Worm (Caenorhabditis elegans) whole organism, late embryonic: ENCODE measurements around the gene F55E10.1.

Experiments
- F13H6.1 ChIP-seq: sonication (generic microtip); optimal IDR thresholded peaks from 2 replicates; lab custom pipeline; 2016; ENCODE audit warnings: missing genetic modification characterization, missing compliant biosample characterization
- K02D7.2 ChIP-seq: sonication (generic microtip); optimal IDR thresholded peaks from 2 replicates; lab custom pipeline; 2017; ENCODE audit warnings: mild to moderate bottlenecking, missing genetic modification characterization, missing compliant biosample characterization
- K09A11.1 ChIP-seq: sonication (generic microtip); optimal IDR thresholded peaks from 2 replicates; lab custom pipeline; 2017; ENCODE audit warnings: antibody characterized with exemption, mild to moderate bottlenecking, missing genetic modification characterization, missing compliant biosample characterization; ENCODE audit not compliant: insufficient read depth
- T23F11.4 ChIP-seq: fragments of 200-800 bp; sonication (Bioruptor generic); optimal IDR thresholded peaks from 2 replicates; lab custom pipeline; 2018; ENCODE audit warnings: mild to moderate bottlenecking, missing genetic modification characterization, missing compliant biosample characterization
- ahr-1 ChIP-seq: sonication (generic microtip); optimal IDR thresholded peaks from 2 replicates; lab custom pipeline; 2016; ENCODE audit warnings: missing genetic modification characterization, missing compliant biosample characterization
- ceh-18 ChIP-seq: sonication (generic microtip); optimal IDR thresholded peaks from 2 replicates; lab custom pipeline; 2016; ENCODE audit warnings: missing genetic modification characterization, missing compliant biosample characterization
- ceh-19 ChIP-seq: fragments of 200-800 bp; sonication (Bioruptor generic); optimal IDR thresholded peaks from 2 replicates; lab custom pipeline; 2018; ENCODE audit warnings: mild to moderate bottlenecking, missing genetic modification characterization, missing compliant biosample characterization
- ceh-2 ChIP-seq: sonication (generic microtip); optimal IDR thresholded peaks from 2 replicates; lab custom pipeline; 2016; ENCODE audit warnings: missing genotype, missing genetic modification characterization, missing compliant biosample characterization
- ceh-31 ChIP-seq: sonication (generic microtip); optimal IDR thresholded peaks from 2 replicates; lab custom pipeline; 2016; ENCODE audit warnings: missing genetic modification characterization, missing compliant biosample characterization
- ceh-34 ChIP-seq: sonication (generic microtip); optimal IDR thresholded peaks from 2 replicates; lab custom pipeline; 2016; ENCODE audit warnings: mild to moderate bottlenecking, missing genetic modification characterization, missing compliant biosample characterization
- ceh-45 ChIP-seq: fragments of 200-800 bp; sonication (Bioruptor generic); IDR thresholded peaks from 2 replicates; pipeline ENCODE4 v1.3.6; 2022; ENCODE audit warnings: missing genetic modification reagents, missing genetic modification characterization, missing compliant biosample characterization
- ceh-48 ChIP-seq: sonication (generic microtip); optimal IDR thresholded peaks from 2 replicates; lab custom pipeline; 2016; ENCODE audit warnings: missing genetic modification characterization, inconsistent platforms, missing compliant biosample characterization
- ceh-9 ChIP-seq: sonication (generic microtip); optimal IDR thresholded peaks from 2 replicates; lab custom pipeline; 2016; ENCODE audit warnings: mild to moderate bottlenecking, missing genetic modification characterization, inconsistent platforms, missing compliant biosample characterization
- che-1 ChIP-seq: sonication (generic microtip); optimal IDR thresholded peaks from 2 replicates; lab custom pipeline; 2016; ENCODE audit warnings: mild to moderate bottlenecking, missing genetic modification characterization, missing compliant biosample characterization
- dmd-4 ChIP-seq: sonication (generic microtip); optimal IDR thresholded peaks from 2 replicates; lab custom pipeline; 2016; ENCODE audit warnings: borderline replicate concordance, missing genetic modification characterization, missing compliant biosample characterization
- dve-1 ChIP-seq: sonication (generic microtip); optimal IDR thresholded peaks from 2 replicates; lab custom pipeline; 2017; ENCODE audit warnings: antibody characterized with exemption, mild to moderate bottlenecking, missing genetic modification characterization, missing compliant biosample characterization
- elt-2 ChIP-seq: sonication (generic microtip); optimal IDR thresholded peaks from 2 replicates; lab custom pipeline; 2016; ENCODE audit warnings: missing genetic modification reagents, missing genetic modification characterization, missing compliant biosample characterization
- ets-4 ChIP-seq: sonication (generic microtip); optimal IDR thresholded peaks from 2 replicates; lab custom pipeline; 2016; ENCODE audit warnings: missing genetic modification characterization, missing compliant biosample characterization
- gmeb-2 ChIP-seq: sonication (generic microtip); optimal IDR thresholded peaks from 2 replicates; lab custom pipeline; 2016; ENCODE audit warnings: missing genetic modification characterization, inconsistent platforms, missing compliant biosample characterization
- hlh-13 ChIP-seq: fragments of 200-800 bp; sonication (Bioruptor generic); optimal IDR thresholded peaks from 2 replicates; lab custom pipeline; 2018; ENCODE audit warnings: mild to moderate bottlenecking, missing genetic modification characterization, missing compliant biosample characterization
- lim-6 ChIP-seq: sonication (generic microtip); optimal IDR thresholded peaks from 2 replicates; lab custom pipeline; 2016; ENCODE audit warnings: missing genetic modification characterization, missing compliant biosample characterization
- lin-11 ChIP-seq: fragments of 200-800 bp; sonication (Bioruptor generic); optimal IDR thresholded peaks from 2 replicates; lab custom pipeline; 2018; ENCODE audit warnings: mild to moderate bottlenecking, missing genetic modification characterization, missing compliant biosample characterization
- madf-2 ChIP-seq: sonication (generic microtip); optimal IDR thresholded peaks from 2 replicates; lab custom pipeline; 2017; ENCODE audit warnings: missing genetic modification characterization, missing compliant biosample characterization
- mec-3 ChIP-seq: sonication (generic microtip); optimal IDR thresholded peaks from 2 replicates; lab custom pipeline; 2016; ENCODE audit warnings: borderline replicate concordance, missing genetic modification characterization, missing compliant biosample characterization
- nhr-11 ChIP-seq: fragments of 150-350 bp; optimal IDR thresholded peaks from 2 replicates; lab custom pipeline; 2014; ENCODE audit warnings: missing biosample characterization, missing genetic modification characterization
- npax-4 ChIP-seq: sonication (generic microtip); optimal IDR thresholded peaks from 2 replicates; lab custom pipeline; 2016; ENCODE audit warnings: missing genetic modification characterization, missing compliant biosample characterization
- odd-2 ChIP-seq: sonication (generic microtip); optimal IDR thresholded peaks from 2 replicates; lab custom pipeline; 2017; ENCODE audit warnings: antibody characterized with exemption, mild to moderate bottlenecking, missing genetic modification characterization, missing compliant biosample characterization
- pax-1 ChIP-seq: fragments of 150-350 bp; optimal IDR thresholded peaks from 2 replicates; lab custom pipeline; 2014; ENCODE audit warnings: missing biosample characterization, missing genetic modification characterization
- pqm-1 ChIP-seq: sonication (generic microtip); optimal IDR thresholded peaks from 2 replicates; lab custom pipeline; 2016; ENCODE audit warnings: missing genetic modification characterization, missing compliant biosample characterization
- sox-2 ChIP-seq: fragments of 200-800 bp; sonication (Bioruptor generic); IDR thresholded peaks from 2 replicates; pipeline ENCODE4 v1.3.6; 2022; ENCODE audit warnings: missing genetic modification reagents, missing genetic modification characterization, missing compliant biosample characterization
- sox-4 ChIP-seq: sonication (generic microtip); optimal IDR thresholded peaks from 2 replicates; lab custom pipeline; 2017; ENCODE audit warnings: mild to moderate bottlenecking, missing genetic modification characterization, inconsistent platforms, missing compliant biosample characterization
- tbx-7 ChIP-seq: sonication (generic microtip); optimal IDR thresholded peaks from 2 replicates; lab custom pipeline; 2016; ENCODE audit warnings: missing genotype, missing genetic modification characterization, missing compliant biosample characterization
- unc-42 ChIP-seq: sonication (generic microtip); optimal IDR thresholded peaks from 2 replicates; lab custom pipeline; 2016; ENCODE audit warnings: missing genotype, missing genetic modification characterization, missing compliant biosample characterization
- unc-55 ChIP-seq: sonication (generic microtip); optimal IDR thresholded peaks from 2 replicates; lab custom pipeline; 2017; ENCODE audit warnings: missing biosample characterization, missing genetic modification reagents, missing genetic modification characterization
- unc-86 ChIP-seq: sonication (generic microtip); optimal IDR thresholded peaks from 2 replicates; lab custom pipeline; 2016; ENCODE audit warnings: missing genetic modification characterization, missing compliant biosample characterization
- zip-5 ChIP-seq: sonication (generic microtip); optimal IDR thresholded peaks from 2 replicates; lab custom pipeline; 2016; ENCODE audit warnings: missing genetic modification characterization, missing compliant biosample characterization

F55E10.1 gene

DNA sequence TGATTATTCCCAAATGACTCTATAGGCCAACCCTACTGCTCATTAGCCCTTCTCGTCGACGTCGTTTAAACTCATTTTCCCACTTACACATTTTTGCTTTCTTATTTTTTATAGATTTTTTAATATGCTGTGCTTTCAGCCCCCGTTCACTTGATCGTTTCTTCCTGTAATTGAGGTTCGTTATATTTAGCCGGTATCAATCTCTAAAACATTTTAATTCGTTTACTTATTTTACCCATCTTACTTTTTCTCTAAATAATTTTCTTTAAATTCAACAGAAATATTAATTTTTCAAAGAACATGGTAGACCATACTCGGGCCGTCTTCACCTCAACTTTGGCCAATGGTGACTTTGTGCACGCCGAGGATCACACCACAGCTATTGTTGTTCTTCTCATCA, at the start of gene F55E10.1:
F55E10.1 (plus strand) TSS at position 301 of the 400 bp plus-strand sequence.
- TF ChIP-seq ets-4 (tag; lab: Kevin White, UChicago) = no peak
- TF ChIP-seq lin-11 (tag; lab: Kevin White, UChicago) = no peak
- no peak for TF ChIP-seq unc-42 (tag; lab: Kevin White, UChicago)
- TF ChIP-seq gmeb-2 = no peak
- TF ChIP-seq ceh-34 (tag; lab: Kevin White, UChicago) = no peak
- TF ChIP-seq pqm-1 = no peak
- TF ChIP-seq hlh-13 (GFP tag; lab: Kevin White, UChicago) = no peak
- TF ChIP-seq, all 69 proteins: peak for 0

DNA sequence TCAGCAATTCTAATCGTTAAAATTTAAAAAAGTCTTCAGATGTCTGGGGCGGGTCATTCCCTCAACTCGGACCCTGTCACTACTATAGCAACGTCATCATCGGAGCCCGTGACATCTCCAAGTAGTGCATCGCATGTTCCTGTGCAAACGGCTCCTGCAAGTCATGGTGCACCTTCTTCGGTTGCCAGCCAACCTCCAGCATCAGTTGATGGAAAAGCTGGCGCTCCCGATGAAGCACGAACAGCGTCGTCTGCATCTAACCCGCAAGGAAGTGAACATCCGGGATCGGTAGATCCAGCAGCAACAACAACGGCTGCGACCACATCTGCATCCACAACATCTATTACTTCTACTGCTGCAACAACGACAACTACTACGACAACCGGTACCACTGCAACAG, 47.2 kb upstream of the F55E10.1 start, which contains the start of gene R09F10.3:
R09F10.3 (plus strand) TSS at position 40 of the 400 bp plus-strand sequence.
- TF ChIP-seq tbx-7 (tag; lab: Kevin White, UChicago) (no peak), npax-4 (tag; lab: Kevin White, UChicago) (no peak), che-1 (no peak), mec-3 (tag; lab: Kevin White, UChicago) (no peak)

ce11 chrX:8297333-8297732, 44.4 kb upstream of the F55E10.1 start:
- TF ChIP-seq ahr-1 (tag; lab: Kevin White, UChicago) (no peak), npax-4 (tag; lab: Kevin White, UChicago) (no peak), madf-2 (no peak), nhr-11 (tag; lab: Kevin White, UChicago) (no peak), sox-4 (tag; lab: Kevin White, UChicago) (no peak), lim-6 (no peak), unc-42 (tag; lab: Kevin White, UChicago) (no peak), ceh-45 (GFP tag; lab: Robert Waterston, UW) (no peak)

- no peak for TF ChIP-seq ceh-31 (tag; lab: Kevin White, UChicago)
- TF ChIP-seq zip-5 (tag; lab: Kevin White, UChicago) = no peak
- TF ChIP-seq odd-2 = no peak
- TF ChIP-seq, all 69 proteins: peak for 0
These were observed 42.2 kb upstream of the F55E10.1 start, which contains the start of gene ced-13 for ce11 chrX:8299554-8299953. Gene ced-13, minus strand, starts transcription at chrX:8299654.

DNA sequence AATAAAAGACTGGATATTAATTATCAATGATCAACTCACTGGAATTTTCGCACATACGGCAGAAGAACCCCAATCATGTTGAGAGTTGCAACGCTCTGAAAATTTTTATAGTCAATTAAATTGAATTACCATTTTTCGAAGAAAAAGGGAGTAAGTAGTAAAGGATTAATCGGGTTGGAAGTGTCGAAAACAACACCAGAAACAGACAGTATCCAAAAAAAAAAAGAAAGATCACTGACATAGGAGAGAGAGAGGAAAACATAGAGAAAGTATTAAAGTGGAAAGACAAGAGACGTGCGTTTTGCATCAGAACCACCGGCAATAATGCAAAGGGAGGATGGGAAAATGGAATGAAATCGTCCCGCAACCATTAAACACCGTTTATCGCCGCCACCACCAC, 39.5 kb upstream of the F55E10.1 start, which contains the start of gene inx-5:
inx-5 (minus strand) TSS at position 101 of the 400 bp plus-strand sequence.
- TF ChIP-seq K02D7.2 (tag; lab: Kevin White, UChicago) (no peak), unc-55 (no peak), unc-86 (tag; lab: Kevin White, UChicago) (no peak), F13H6.1 (tag; lab: Kevin White, UChicago) (no peak), hlh-13 (GFP tag; lab: Kevin White, UChicago) (no peak), gmeb-2 (no peak), lin-11 (tag; lab: Kevin White, UChicago) (no peak), ceh-2 (no peak), odd-2 (no peak), ceh-9 (tag; lab: Kevin White, UChicago) (no peak), dmd-4 (tag; lab: Kevin White, UChicago) (no peak)

ce11 chrX:8302803-8303202, 39.0 kb upstream of the F55E10.1 start:
- TF ChIP-seq mec-3 (tag; lab: Kevin White, UChicago) = no peak
- no peak for TF ChIP-seq K09A11.1 (tag; lab: Kevin White, UChicago)
- TF ChIP-seq sox-2 = no peak
- no peak for TF ChIP-seq dmd-4 (tag; lab: Kevin White, UChicago)
- no peak for TF ChIP-seq unc-86 (tag; lab: Kevin White, UChicago)
- TF ChIP-seq T23F11.4 = no peak
- no peak for TF ChIP-seq elt-2 (tag; lab: Kevin White, UChicago)
- no peak for TF ChIP-seq pax-1 (tag; lab: Kevin White, UChicago)
- no peak for TF ChIP-seq dve-1
- no peak for TF ChIP-seq ceh-18 (tag; lab: Kevin White, UChicago)
- TF ChIP-seq ceh-19 (GFP tag; lab: Kevin White, UChicago) = no peak
- TF ChIP-seq ceh-48 (tag; lab: Kevin White, UChicago) = no peak
